Fruit fly (Drosophila melanogaster): ENCODE measurements around the gene CG42717.

CG42717 gene

dm6 chr3L:15999358-16000005, 33.5 kb downstream of the CG42717 start (continued):
- no peak for TF ChIP-seq emc (GFP tag; optimal IDR thresholded peaks at IDR 0.05)
- TF ChIP-seq CG12769 (tag; optimal IDR thresholded peaks at IDR 0.05), result peak; percentile 41
- TF ChIP-seq ind (GFP tag; optimal IDR thresholded peaks at IDR 0.05), result peak; percentile 26
- TF ChIP-seq CG8290 (GFP tag; optimal IDR thresholded peaks at IDR 0.05), result no peak
- TF ChIP-seq CG8290 (tag; optimal IDR thresholded peaks at IDR 0.05), result peak in 1 of 2 experiments; percentile 41
- TF ChIP-seq jigr1 (GFP tag; IDR thresholded peaks at IDR 0.05), result no peak
- peak; percentile 14 for TF ChIP-seq cg (GFP tag; optimal IDR thresholded peaks at IDR 0.05)
- no peak for TF ChIP-seq CG10431 (GFP tag; optimal IDR thresholded peaks at IDR 0.05)
- no peak for TF ChIP-seq Ets97D (GFP tag; optimal IDR thresholded peaks at IDR 0.05)
- TF ChIP-seq Antp (GFP tag; optimal IDR thresholded peaks at IDR 0.05), result no peak
- TF ChIP-seq CG32772 (GFP tag; IDR thresholded peaks at IDR 0.05), result peak; percentile 45
- TF ChIP-seq ftz-f1 (GFP tag; optimal IDR thresholded peaks at IDR 0.05), result peak; percentile 58
- no peak for TF ChIP-seq chif (GFP tag; optimal IDR thresholded peaks at IDR 0.05)
- TF ChIP-seq CG16813 (GFP tag; IDR thresholded peaks at IDR 0.05; ENCODE audit: partially characterized antibody), result no peak
- no peak for TF ChIP-seq ssp (GFP tag; IDR thresholded peaks at IDR 0.05)
- peak; percentile 36 for TF ChIP-seq scrt (GFP tag; optimal IDR thresholded peaks at IDR 0.05)
- TF ChIP-seq CG10267 (tag; optimal IDR thresholded peaks at IDR 0.05), result peak; percentile 19
- TF ChIP-seq HmgD (GFP tag; optimal IDR thresholded peaks at IDR 0.05), result no peak
- TF ChIP-seq ttk (GFP tag; IDR thresholded peaks at IDR 0.05), result no peak
- TF ChIP-seq kni (GFP tag; optimal IDR thresholded peaks at IDR 0.05), result no peak
- peak; percentile 9 for TF ChIP-seq CG10654 (GFP tag; optimal IDR thresholded peaks at IDR 0.05)
- TF ChIP-seq CG8924 (tag; optimal IDR thresholded peaks at IDR 0.05), result peak; percentile 53
- TF ChIP-seq trem (tag; optimal IDR thresholded peaks at IDR 0.05), result peak; percentile 10
- no peak for TF ChIP-seq CG7271 (tag; optimal IDR thresholded peaks at IDR 0.05)
- TF ChIP-seq Opbp (GFP tag; IDR thresholded peaks at IDR 0.05; ENCODE audit: partially characterized antibody), result no peak
- no peak for TF ChIP-seq ham (GFP tag; IDR thresholded peaks at IDR 0.05)
- TF ChIP-seq lov (optimal IDR thresholded peaks at IDR 0.05), result no peak
- TF ChIP-seq lov (GFP tag; IDR thresholded peaks at IDR 0.05), result no peak
- TF ChIP-seq Taf1 (GFP tag; IDR thresholded peaks at IDR 0.05), result no peak
- TF ChIP-seq exex (tag; optimal IDR thresholded peaks at IDR 0.05), result peak; percentile 97
- no peak for TF ChIP-seq hbn (GFP tag; IDR thresholded peaks at IDR 0.05; ENCODE audit: partially characterized antibody)
- no peak for TF ChIP-seq CG6854 (GFP tag; optimal IDR thresholded peaks at IDR 0.05)
- no peak for TF ChIP-seq maf-S (GFP tag; optimal IDR thresholded peaks at IDR 0.05)
- TF ChIP-seq Usf (GFP tag; optimal IDR thresholded peaks at IDR 0.05), result no peak
- no peak for TF ChIP-seq wek (GFP tag; optimal IDR thresholded peaks at IDR 0.05)
- no peak for TF ChIP-seq odd (GFP tag; optimal IDR thresholded peaks at IDR 0.05)
- peak; percentile 37 for TF ChIP-seq CG18011 (GFP tag; optimal IDR thresholded peaks at IDR 0.05)
- TF ChIP-seq CG15479 (GFP tag; optimal IDR thresholded peaks at IDR 0.05), result no peak
- no peak for TF ChIP-seq CG9797 (GFP tag; optimal IDR thresholded peaks at IDR 0.05)
- no peak for TF ChIP-seq CG9609 (GFP tag; optimal IDR thresholded peaks at IDR 0.05)
- TF ChIP-seq pb (GFP tag; optimal IDR thresholded peaks at IDR 0.05), result no peak
- TF ChIP-seq CG10462 (GFP tag; optimal IDR thresholded peaks at IDR 0.05), result no peak
- TF ChIP-seq Xbp1 (GFP tag; optimal IDR thresholded peaks at IDR 0.05), result peak; percentile 16
- peak; percentile 43 for TF ChIP-seq HmgZ (tag; optimal IDR thresholded peaks at IDR 0.05)
- TF ChIP-seq CkIIα-i1 (GFP tag; IDR thresholded peaks at IDR 0.05), result no peak
- TF ChIP-seq CG2889 (GFP tag; IDR thresholded peaks at IDR 0.05), result 0 out of 3 replicates have a peak, but pooled peaks have one; percentile 35
- TF ChIP-seq CG34422 (GFP tag; IDR thresholded peaks at IDR 0.05), result no peak
- no peak for TF ChIP-seq CG8089 (GFP tag; optimal IDR thresholded peaks at IDR 0.05)
- no peak for TF ChIP-seq pan (optimal IDR thresholded peaks at IDR 0.05)
- peak in 1 of 2 experiments; percentile 67 for TF ChIP-seq pan (GFP tag; optimal IDR thresholded peaks at IDR 0.05 in 1 of 2, IDR thresholded peaks at IDR 0.05 in 1 of 2)
- TF ChIP-seq Eip74EF (GFP tag; optimal IDR thresholded peaks at IDR 0.05), result no peak

Measured in whole organism, embryonic.